Worm (Caenorhabditis elegans) whole organism, L4 larva: Measurements from ENCODE around the gene ZK1037.6.

Experiments
- F26F4.8 ChIP-seq: fragments of 200-800 bp; sonication (Bioruptor generic); conservative IDR thresholded peaks from 2 replicates; pipeline ENCODE4 v1.3.6; 2022; ENCODE audit warnings: missing genetic modification characterization, missing compliant biosample characterization
- F44E2.7 ChIP-seq: fragments of 200-800 bp; sonication (Bioruptor generic); IDR thresholded peaks from 2 replicates; pipeline ENCODE4 v2.1.2; 2022; ENCODE audit warnings: missing genetic modification characterization, missing compliant biosample characterization
- R02D3.7 ChIP-seq: fragments of 150-350 bp; sonication (generic microtip); optimal IDR thresholded peaks from 3 replicates; lab custom pipeline; 2014; ENCODE audit warnings: missing biosample characterization, missing genetic modification characterization
- T20F7.1 ChIP-seq: fragments of 200-800 bp; sonication (Bioruptor generic); optimal IDR thresholded peaks from 2 replicates; lab custom pipeline; 2018; ENCODE audit warnings: mild to moderate bottlenecking, missing genetic modification characterization, missing compliant biosample characterization
- Y48G9A.11 ChIP-seq: fragments of 200-800 bp; sonication (Bioruptor generic); IDR thresholded peaks from 2 replicates; pipeline ENCODE4 v1.3.6; 2022; ENCODE audit warnings: missing genetic modification reagents, missing genetic modification characterization, missing compliant biosample characterization
- ZK337.2 ChIP-seq: fragments of 200-800 bp; sonication (Bioruptor generic); IDR thresholded peaks from 2 replicates; pipeline ENCODE4 v1.3.6; 2022; ENCODE audit warnings: missing genetic modification reagents, missing genetic modification characterization, missing compliant biosample characterization
- aha-1 ChIP-seq: fragments of 150-350 bp; peaks from one replicate; lab custom pipeline; 2014; ENCODE audit warnings: missing biosample characterization, missing genetic modification characterization
- attf-4 ChIP-seq: sonication (generic microtip); optimal IDR thresholded peaks from 3 replicates; lab custom pipeline; 2017; ENCODE audit warnings: missing biosample characterization, missing genetic modification characterization
- ceh-32 ChIP-seq: sonication (generic microtip); optimal IDR thresholded peaks from 2 replicates; lab custom pipeline; 2016; ENCODE audit warnings: mild to moderate bottlenecking, missing genetic modification characterization, missing compliant biosample characterization; ENCODE audit not compliant: poor library complexity
- ceh-62 ChIP-seq: sonication (generic microtip); optimal IDR thresholded peaks from 2 replicates; lab custom pipeline; 2017; ENCODE audit warnings: missing biosample characterization, missing genetic modification characterization
- ceh-82 ChIP-seq: sonication (generic microtip); optimal IDR thresholded peaks from 2 replicates; lab custom pipeline; 2017; ENCODE audit warnings: missing biosample characterization, missing genetic modification characterization
- ces-1 ChIP-seq: fragments of 150-350 bp; sonication (generic microtip); optimal IDR thresholded peaks from 4 replicates; lab custom pipeline; 2014; ENCODE audit warnings: missing biosample characterization, missing genetic modification reagents, missing genetic modification characterization
- daf-16 ChIP-seq, 3 experiments: sonication (generic microtip); optimal IDR thresholded peaks; 2 replicates each; lab custom pipeline; 2016 to 2017; ENCODE audit warnings: missing genetic modification characterization in 3 of 3, missing genetic modification reagents in 3 of 3, mild to moderate bottlenecking in 2 of 3, missing compliant biosample characterization in 2 of 3, missing biosample characterization in 1 of 3, moderate library complexity in 1 of 3
- daf-19 ChIP-seq: fragments of 200-800 bp; sonication (Bioruptor generic); conservative IDR thresholded peaks from 2 replicates; pipeline ENCODE4 v1.3.6; 2022; ENCODE audit warnings: missing genetic modification characterization, missing compliant biosample characterization
- daf-8 ChIP-seq: fragments of 200-800 bp; sonication (Bioruptor generic); IDR thresholded peaks from 2 replicates; pipeline ENCODE4 v1.3.6; 2022; ENCODE audit warnings: missing genetic modification characterization, missing compliant biosample characterization
- dmd-6 ChIP-seq: fragments of 200-800 bp; sonication (Bioruptor generic); IDR thresholded peaks from 2 replicates; pipeline ENCODE4 v1.3.6; 2022; ENCODE audit warnings: missing genetic modification reagents, missing genetic modification characterization, missing compliant biosample characterization
- dve-1 ChIP-seq: sonication (generic microtip); optimal IDR thresholded peaks from 2 replicates; lab custom pipeline; 2017; ENCODE audit warnings: antibody characterized with exemption, mild to moderate bottlenecking, missing genetic modification characterization, missing compliant biosample characterization; ENCODE audit not compliant: insufficient read depth
- egl-43 ChIP-seq: fragments of 200-800 bp; sonication (Bioruptor generic); IDR thresholded peaks from 2 replicates; pipeline ENCODE4 v1.3.6; 2022; ENCODE audit warnings: missing genetic modification reagents, missing genetic modification characterization, missing compliant biosample characterization
- hif-1 ChIP-seq, 2 experiments: sonication (generic microtip); optimal IDR thresholded peaks; 2 replicates each; lab custom pipeline; 2016 to 2017; ENCODE audit warnings: missing compliant biosample characterization in 2 of 2, missing genetic modification characterization in 2 of 2, missing genetic modification reagents in 2 of 2, missing genotype in 2 of 2, mild to moderate bottlenecking in 1 of 2
- hlh-11 ChIP-seq: fragments of 200-800 bp; sonication (Bioruptor generic); optimal IDR thresholded peaks from 2 replicates; lab custom pipeline; 2018; ENCODE audit warnings: mild to moderate bottlenecking, missing genetic modification characterization, missing compliant biosample characterization
- jun-1 ChIP-seq: fragments of 150-350 bp; optimal IDR thresholded peaks from 2 replicates; lab custom pipeline; 2014; ENCODE audit warnings: missing biosample characterization, missing genetic modification reagents, missing genetic modification characterization
- lin-1 ChIP-seq: fragments of 200-800 bp; sonication (Bioruptor generic); IDR thresholded peaks from 2 replicates; pipeline ENCODE4 v1.3.6; 2022; ENCODE audit warnings: missing genetic modification reagents, missing genetic modification characterization, missing compliant biosample characterization
- lin-13 ChIP-seq: fragments of 150-350 bp; optimal IDR thresholded peaks from 2 replicates; lab custom pipeline; 2014; ENCODE audit warnings: missing biosample characterization, missing genetic modification reagents, missing genetic modification characterization
- mdl-1 ChIP-seq, 2 experiments: fragments of 150-350 bp in 1 of 2; sonication (generic microtip) in 1 of 2; optimal IDR thresholded peaks; 2 replicates each; lab custom pipeline; 2014 to 2017; ENCODE audit warnings: missing biosample characterization in 2 of 2, missing genetic modification characterization in 2 of 2
- nhr-111 ChIP-seq: fragments of 200-800 bp; sonication (Bioruptor generic); optimal IDR thresholded peaks from 2 replicates; lab custom pipeline; 2018; ENCODE audit warnings: mild to moderate bottlenecking, missing genetic modification characterization, missing compliant biosample characterization
- nhr-237 ChIP-seq: sonication (generic microtip); optimal IDR thresholded peaks from 2 replicates; lab custom pipeline; 2017; ENCODE audit warnings: missing biosample characterization, missing genetic modification characterization
- nhr-28 ChIP-seq: fragments of 150-350 bp; optimal IDR thresholded peaks from 2 replicates; lab custom pipeline; 2014; ENCODE audit warnings: missing biosample characterization, missing genetic modification characterization
- nhr-48 ChIP-seq: sonication (generic microtip); optimal IDR thresholded peaks from 2 replicates; lab custom pipeline; 2016; ENCODE audit warnings: mild to moderate bottlenecking, missing genetic modification characterization, missing compliant biosample characterization
- nhr-6 ChIP-seq: fragments of 150-350 bp; optimal IDR thresholded peaks from 2 replicates; lab custom pipeline; 2014; ENCODE audit warnings: missing biosample characterization, missing genetic modification characterization
- nhr-77 ChIP-seq: fragments of 150-350 bp; optimal IDR thresholded peaks from 2 replicates; lab custom pipeline; 2014; ENCODE audit warnings: missing biosample characterization, missing genetic modification characterization
- pha-4 ChIP-seq, 2 experiments: fragments of 150-350 bp in 1 of 2; fragments of 200-800 bp in 1 of 2; sonication (Bioruptor generic) in 1 of 2; IDR thresholded peaks in 1 of 2; optimal IDR thresholded peaks in 1 of 2; 2 replicates each; pipeline versions ENCODE4 v1.3.6 to Lab custom; 2014 to 2022; ENCODE audit warnings: missing genetic modification characterization in 2 of 2, missing genetic modification reagents in 2 of 2, missing biosample characterization in 1 of 2, missing compliant biosample characterization in 1 of 2
- pqm-1 ChIP-seq: sonication (generic microtip); optimal IDR thresholded peaks from 2 replicates; lab custom pipeline; 2017; ENCODE audit warnings: missing biosample characterization, missing genetic modification characterization
- set-16 ChIP-seq: fragments of 200-800 bp; sonication (Bioruptor generic); IDR thresholded peaks from 2 replicates; pipeline ENCODE4 v1.3.6; 2022; ENCODE audit warnings: missing genetic modification reagents, missing genetic modification characterization, missing compliant biosample characterization
- spr-3 ChIP-seq: fragments of 200-800 bp; sonication (Bioruptor generic); optimal IDR thresholded peaks from 2 replicates; lab custom pipeline; 2018; ENCODE audit warnings: mild to moderate bottlenecking, missing genetic modification characterization, missing compliant biosample characterization
- unc-130 ChIP-seq: sonication (generic microtip); optimal IDR thresholded peaks from 2 replicates; lab custom pipeline; 2016; ENCODE audit warnings: missing genetic modification reagents, missing genetic modification characterization, missing compliant biosample characterization
- unc-62 ChIP-seq, 3 experiments: fragments of 150-350 bp in 1 of 3; sonication (generic microtip); optimal IDR thresholded peaks in 2 of 3; peaks in 1 of 3; 1 replicate in 1 of 3; 2 replicates in 2 of 3; lab custom pipeline; 2014 to 2017; ENCODE audit warnings: missing biosample characterization in 3 of 3, missing genetic modification characterization in 3 of 3, missing genetic modification reagents in 3 of 3, missing genotype in 1 of 3
- vab-7 ChIP-seq: fragments of 200-800 bp; sonication (Bioruptor generic); IDR thresholded peaks from 2 replicates; pipeline ENCODE4 v1.3.6; 2022; ENCODE audit warnings: missing genetic modification reagents, missing genetic modification characterization, missing compliant biosample characterization
- zfp-3 ChIP-seq: fragments of 200-800 bp; sonication (Bioruptor generic); conservative IDR thresholded peaks from 2 replicates; pipeline ENCODE4 v1.3.6; 2022; ENCODE audit warnings: missing genetic modification reagents, missing genetic modification characterization, missing compliant biosample characterization
- zip-2 ChIP-seq: fragments of 150-350 bp; optimal IDR thresholded peaks from 2 replicates; lab custom pipeline; 2014; ENCODE audit warnings: missing biosample characterization, missing genetic modification characterization
- ztf-7 ChIP-seq: fragments of 150-350 bp; optimal IDR thresholded peaks from 2 replicates; lab custom pipeline; 2014; ENCODE audit warnings: missing biosample characterization, missing genetic modification characterization

ZK1037.6 gene

ce11 chrV:15369707-15370106 lies 42.1 kb upstream of the ZK1037.6 start, which contains the start of gene nhr-269:
nhr-269 (minus strand) TSS chrV:15369807.
- no peak for TF ChIP-seq set-16
- TF ChIP-seq pha-4 (GFP tag; IDR thresholded peaks at IDR 0.05; lab: Robert Waterston, UW): no peak
- TF ChIP-seq pha-4 (tag; optimal IDR thresholded peaks at IDR 0.05; lab: Kevin White, UChicago): no peak
- TF ChIP-seq R02D3.7 (tag; lab: Kevin White, UChicago): no peak
- TF ChIP-seq zfp-3 (GFP tag; lab: Robert Waterston, UW): no peak
- no peak for TF ChIP-seq ceh-62 (tag; lab: Kevin White, UChicago)
- TF ChIP-seq mdl-1 (tag; optimal IDR thresholded peaks at IDR 0.05; lab: Kevin White, UChicago): no peak
- TF ChIP-seq zip-2 (tag; lab: Kevin White, UChicago): no peak
- TF ChIP-seq jun-1 (tag; lab: Kevin White, UChicago): no peak
- TF ChIP-seq spr-3: no peak
- TF ChIP-seq egl-43 (GFP tag; lab: Robert Waterston, UW): no peak
- TF ChIP-seq ceh-82 (tag; lab: Kevin White, UChicago): no peak
- no peak for TF ChIP-seq hif-1 (tag; optimal IDR thresholded peaks at IDR 0.05; lab: Kevin White, UChicago)
- no peak for TF ChIP-seq vab-7
- no peak for TF ChIP-seq daf-8 (GFP tag; lab: Robert Waterston, UW)

ce11 chrV:15367770-15368169 lies 40.2 kb upstream of the ZK1037.6 start:
- no peak for TF ChIP-seq ZK337.2
- TF ChIP-seq Y48G9A.11 (GFP tag; lab: Robert Waterston, UW): no peak
- TF ChIP-seq lin-1 (GFP tag; lab: Robert Waterston, UW): no peak
- TF ChIP-seq unc-62 (GFP tag; optimal IDR thresholded peaks at IDR 0.05 in 1 of 2; lab: Kevin White, UChicago): peak in 1 of 2 experiments; percentile 95
- TF ChIP-seq unc-62 (tag; optimal IDR thresholded peaks at IDR 0.05; lab: Kevin White, UChicago): no peak

DNA sequence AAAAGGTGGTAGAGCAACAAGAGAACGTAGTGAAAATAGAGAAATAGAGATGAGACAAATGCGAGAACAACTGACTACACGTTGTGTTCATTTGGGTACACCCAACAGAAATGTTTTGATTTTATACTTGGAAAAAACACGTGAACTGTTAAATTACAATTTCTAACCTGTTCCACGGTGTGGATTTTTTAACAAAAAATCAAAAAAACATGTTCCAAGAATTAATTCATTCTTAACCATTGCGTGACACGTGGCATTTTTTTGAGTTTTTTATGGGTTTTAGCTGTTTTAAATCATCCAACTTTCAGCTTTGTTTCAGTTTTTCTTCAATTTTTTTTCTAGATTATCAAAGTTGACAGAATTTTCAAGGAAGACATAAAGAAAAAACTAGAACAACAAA lies 33.8 kb upstream of the ZK1037.6 start, which contains the start of gene ech-1.1:
Gene ech-1.1, minus strand, starts transcription at position 101 of the 400 bp plus-strand sequence.
- peak; percentile 14 for TF ChIP-seq nhr-28 (tag; lab: Kevin White, UChicago)

ce11 chrV:15354648-15355047 lies 27.1 kb upstream of the ZK1037.6 start, which contains the start of gene C29F3.7:
C29F3.7 (plus strand) TSS chrV:15354901.
- no peak for TF ChIP-seq ceh-32 (tag; lab: Kevin White, UChicago)
- no peak for TF ChIP-seq F26F4.8 (GFP tag; lab: Robert Waterston, UW)
- no peak for TF ChIP-seq unc-130
- TF ChIP-seq ztf-7 (tag; lab: Kevin White, UChicago): peak; percentile 77
- TF ChIP-seq daf-8 (GFP tag; lab: Robert Waterston, UW): no peak
- peak; percentile 95 for TF ChIP-seq dve-1
- peak in 1 of 2 experiments; percentile 77 for TF ChIP-seq mdl-1 (tag; optimal IDR thresholded peaks at IDR 0.05; lab: Kevin White, UChicago)
- peak; percentile 68 for TF ChIP-seq T20F7.1 (GFP tag; lab: Kevin White, UChicago)
- TF ChIP-seq daf-19: no peak
- TF ChIP-seq F44E2.7 (GFP tag; lab: Robert Waterston, UW): no peak
- TF ChIP-seq daf-16 (GFP tag; optimal IDR thresholded peaks at IDR 0.05; lab: Kevin White, UChicago): no peak
- TF ChIP-seq daf-16 (tag; optimal IDR thresholded peaks at IDR 0.05; lab: Kevin White, UChicago): peak; percentile 96
- peak; percentile 91 for TF ChIP-seq nhr-48 (tag; lab: Kevin White, UChicago)
- TF ChIP-seq dmd-6: peak; percentile 99
- TF ChIP-seq nhr-77: peak; percentile 86
- TF ChIP-seq hif-1 (tag; optimal IDR thresholded peaks at IDR 0.05; lab: Kevin White, UChicago): peak in 1 of 2 experiments; percentile 58
- TF ChIP-seq attf-4 (tag; lab: Kevin White, UChicago): no peak
- peak; percentile 90 for TF ChIP-seq nhr-6
- no peak for TF ChIP-seq aha-1 (tag; lab: Kevin White, UChicago)
- TF ChIP-seq ces-1 (GFP tag; lab: Kevin White, UChicago): no peak
- peak in 1 of 2 experiments; percentile 35 for TF ChIP-seq unc-62 (GFP tag; optimal IDR thresholded peaks at IDR 0.05 in 1 of 2; lab: Kevin White, UChicago)
- TF ChIP-seq unc-62 (tag; optimal IDR thresholded peaks at IDR 0.05; lab: Kevin White, UChicago): no peak
- TF ChIP-seq lin-13: no peak
- peak; percentile 85 for TF ChIP-seq hlh-11
- TF ChIP-seq nhr-28 (tag; lab: Kevin White, UChicago): peak; percentile 98
- TF ChIP-seq pqm-1 (tag; lab: Kevin White, UChicago): peak; percentile 72
- no peak for TF ChIP-seq pha-4 (GFP tag; IDR thresholded peaks at IDR 0.05; lab: Robert Waterston, UW)
- TF ChIP-seq pha-4 (tag; optimal IDR thresholded peaks at IDR 0.05; lab: Kevin White, UChicago): no peak
- TF ChIP-seq nhr-237 (tag; lab: Kevin White, UChicago): no peak
- TF ChIP-seq nhr-111: no peak
